Worm (Caenorhabditis elegans): Measurements from ENCODE around the gene nekl-3.

- TF ChIP-seq dpl-1 (GFP tag; optimal IDR thresholded peaks at IDR 0.05) (no peak), unc-62 (GFP tag; optimal IDR thresholded peaks at IDR 0.05) (no peak), ceh-40 (GFP tag; IDR thresholded peaks at IDR 0.05) (no peak)
Observed at ce11 chrX:12346729-12347128, 44.6 kb downstream of the nekl-3 start, which contains the start of gene F42F12.11.
